Fruit fly (Drosophila melanogaster) whole organism, embryonic: ENCODE data around the gene mwh.

ENCODE experiments used
- Awh ChIP-seq: fragments of 200-800 bp; sonication (Bioruptor generic); IDR thresholded peaks from 2 replicates; pipeline ENCODE4, ENCODE4 v1.3.6; 2022; ENCODE audit warnings: missing biosample characterization, missing genetic modification characterization
- B-H2 ChIP-seq: fragments of 200-800 bp; sonication (Bioruptor generic); optimal IDR thresholded peaks from 2 replicates; lab custom pipeline; 2018; ENCODE audit warnings: missing biosample characterization, mild to moderate bottlenecking, missing genetic modification characterization
- CG10147 ChIP-seq: fragments of 200-800 bp; sonication (Bioruptor generic); optimal IDR thresholded peaks from 2 replicates; lab custom pipeline; 2019; ENCODE audit warnings: missing biosample characterization, mild to moderate bottlenecking, missing genetic modification characterization, moderate library complexity
- CG10321 ChIP-seq: fragments of 200-800 bp; sonication (Bioruptor generic); IDR thresholded peaks from 2 replicates; pipeline ENCODE4 v1.3.6; 2022; ENCODE audit warnings: missing biosample characterization, missing genetic modification characterization
- CG10462 ChIP-seq: fragments of 200-800 bp; sonication (Bioruptor generic); optimal IDR thresholded peaks from 2 replicates; lab custom pipeline; 2016; ENCODE audit warnings: missing biosample characterization, missing genetic modification characterization
- CG11504 ChIP-seq: fragments of 200-800 bp; sonication (Bioruptor generic); optimal IDR thresholded peaks from 3 replicates; lab custom pipeline; 2019; ENCODE audit warnings: missing biosample characterization, mild to moderate bottlenecking, missing genetic modification characterization, moderate library complexity
- CG13287 ChIP-seq: fragments of 200-800 bp; sonication (Bioruptor generic); IDR thresholded peaks from 2 replicates; pipeline ENCODE4 v1.3.6; 2022; ENCODE audit warnings: missing biosample characterization, missing genetic modification characterization; ENCODE audit not compliant: partially characterized antibody
- CG13624 ChIP-seq: fragments of 200-800 bp; sonication (Bioruptor generic); optimal IDR thresholded peaks from 2 replicates; lab custom pipeline; 2016; ENCODE audit warnings: missing biosample characterization, missing genetic modification characterization
- CG15479 ChIP-seq: fragments of 200-800 bp; sonication (Bioruptor generic); optimal IDR thresholded peaks from 3 replicates; lab custom pipeline; 2019; ENCODE audit warnings: missing biosample characterization, mild to moderate bottlenecking, missing genetic modification characterization, moderate library complexity
- CG16863 ChIP-seq: fragments of 200-800 bp; sonication (Bioruptor generic); optimal IDR thresholded peaks from 3 replicates; lab custom pipeline; 2016; ENCODE audit warnings: missing biosample characterization, missing genetic modification characterization
- CG17328 ChIP-seq: fragments of 200-800 bp; sonication (Bioruptor generic); IDR thresholded peaks from 2 replicates; pipeline ENCODE4 v1.3.6; 2022; ENCODE audit warnings: missing biosample characterization, missing genetic modification characterization
- CG17385 ChIP-seq: fragments of 200-800 bp; sonication (Bioruptor generic); optimal IDR thresholded peaks from 3 replicates; lab custom pipeline; 2018; ENCODE audit warnings: missing biosample characterization, mild to moderate bottlenecking, missing genetic modification characterization
- CG2678 ChIP-seq: fragments of 200-800 bp; sonication (Bioruptor generic); optimal IDR thresholded peaks from 3 replicates; lab custom pipeline; 2019; ENCODE audit warnings: missing biosample characterization, mild to moderate bottlenecking, missing genetic modification characterization, moderate library complexity
- CG2712 ChIP-seq: fragments of 200-800 bp; optimal IDR thresholded peaks from 3 replicates; lab custom pipeline; 2019; ENCODE audit warnings: missing biosample characterization, mild to moderate bottlenecking, missing genetic modification characterization, moderate library complexity
- CG3065 ChIP-seq: fragments of 200-800 bp; sonication (Bioruptor generic); optimal IDR thresholded peaks from 2 replicates; lab custom pipeline; 2016; ENCODE audit warnings: missing biosample characterization, missing genetic modification characterization
- CG3163 ChIP-seq: fragments of 200-800 bp; sonication (Bioruptor generic); optimal IDR thresholded peaks from 3 replicates; lab custom pipeline; 2016; ENCODE audit warnings: missing biosample characterization, missing genetic modification characterization
- CG33557 ChIP-seq: fragments of 200-800 bp; sonication (Bioruptor generic); optimal IDR thresholded peaks from 2 replicates; lab custom pipeline; 2019; ENCODE audit warnings: missing biosample characterization, mild to moderate bottlenecking, missing genetic modification characterization, moderate library complexity
- CG34422 ChIP-seq: fragments of 200-800 bp; sonication (Bioruptor generic); IDR thresholded peaks from 3 replicates; pipeline ENCODE4 v1.3.6; 2022; ENCODE audit warnings: missing biosample characterization, missing genetic modification characterization
- CG6791 ChIP-seq: fragments of 200-800 bp; sonication (Bioruptor generic); IDR thresholded peaks from 3 replicates; pipeline ENCODE4 v1.3.6; 2022; ENCODE audit warnings: missing biosample characterization, missing genetic modification characterization; ENCODE audit not compliant: partially characterized antibody
- CG7357 ChIP-seq: fragments of 200-800 bp; sonication (Bioruptor generic); IDR thresholded peaks from 3 replicates; pipeline ENCODE4 v1.3.6; 2022; ENCODE audit warnings: missing biosample characterization, missing genetic modification characterization
- CG8478 ChIP-seq: fragments of >200 bp; optimal IDR thresholded peaks from 2 replicates; lab custom pipeline; 2018
- CG9215 ChIP-seq: fragments of 200-800 bp; sonication (Bioruptor generic); IDR thresholded peaks from 2 replicates; pipeline ENCODE4 v1.3.6; 2022; ENCODE audit warnings: missing biosample characterization, missing genetic modification characterization
- Camta ChIP-seq: fragments of 200-800 bp; sonication (Bioruptor generic); optimal IDR thresholded peaks from 2 replicates; lab custom pipeline; 2016; ENCODE audit warnings: missing biosample characterization, missing genetic modification characterization
- D19B ChIP-seq: fragments of 200-800 bp; sonication (Bioruptor generic); optimal IDR thresholded peaks from 2 replicates; lab custom pipeline; 2017; ENCODE audit warnings: missing biosample characterization, mild to moderate bottlenecking, missing genetic modification characterization
- Deaf1 ChIP-seq: fragments of 200-800 bp; optimal IDR thresholded peaks from 3 replicates; lab custom pipeline; 2019; ENCODE audit warnings: missing biosample characterization, mild to moderate bottlenecking, missing genetic modification characterization, moderate library complexity
- H2.0 ChIP-seq: fragments of 200-800 bp; sonication (Bioruptor generic); IDR thresholded peaks from 2 replicates; pipeline ENCODE4 v1.3.6; 2022; ENCODE audit warnings: missing biosample characterization, missing genetic modification characterization
- Jarid2 ChIP-seq: fragments of 200-800 bp; sonication (Bioruptor generic); optimal IDR thresholded peaks from 3 replicates; lab custom pipeline; 2017; ENCODE audit warnings: mild to moderate bottlenecking, missing biosample characterization, missing genetic modification reagents, missing genetic modification characterization
- Med ChIP-seq: fragments of 200-800 bp; sonication (Bioruptor generic); peaks from one replicate; lab custom pipeline; 2016; ENCODE audit warnings: missing biosample characterization, missing genetic modification characterization, mild to moderate bottlenecking, inconsistent platforms, moderate library complexity
- NC2β ChIP-seq: fragments of 200-800 bp; sonication (Bioruptor generic); optimal IDR thresholded peaks from 2 replicates; lab custom pipeline; 2016; ENCODE audit warnings: missing biosample characterization, missing genetic modification characterization
- Neu2 ChIP-seq: fragments of 200-800 bp; sonication (Bioruptor generic); optimal IDR thresholded peaks from 3 replicates; lab custom pipeline; 2016; ENCODE audit warnings: missing biosample characterization, missing genetic modification characterization, borderline replicate concordance
- Nf-YC ChIP-seq: fragments of 200-800 bp; optimal IDR thresholded peaks from 3 replicates; lab custom pipeline; 2019; ENCODE audit warnings: missing biosample characterization, mild to moderate bottlenecking, missing genetic modification characterization, moderate library complexity
- amos ChIP-seq: fragments of 200-800 bp; sonication (Bioruptor generic); IDR thresholded peaks from 2 replicates; pipeline ENCODE4 v1.3.6; 2022; ENCODE audit warnings: missing biosample characterization, missing genetic modification characterization; ENCODE audit not compliant: partially characterized antibody
- bbx ChIP-seq: fragments of 200-800 bp; sonication (Bioruptor generic); IDR thresholded peaks from 2 replicates; pipeline ENCODE4 v1.3.6; 2022; ENCODE audit warnings: missing biosample characterization, missing genetic modification characterization; ENCODE audit not compliant: partially characterized antibody
- cg ChIP-seq: fragments of 200-800 bp; sonication (Bioruptor generic); optimal IDR thresholded peaks from 3 replicates; lab custom pipeline; 2019; ENCODE audit warnings: missing biosample characterization, mild to moderate bottlenecking, missing genetic modification characterization, moderate library complexity
- crp ChIP-seq, 2 experiments: fragments of 200-800 bp; sonication (Bioruptor generic); optimal IDR thresholded peaks; 2 replicates in 1 of 2; 3 replicates in 1 of 2; lab custom pipeline; 2017; ENCODE audit warnings: missing biosample characterization in 2 of 2, missing genetic modification characterization in 2 of 2, mild to moderate bottlenecking in 1 of 2, moderate library complexity in 1 of 2
- dimm ChIP-seq: fragments of 200-800 bp; sonication (Bioruptor generic); IDR thresholded peaks from 2 replicates; pipeline ENCODE4 v1.3.6; 2022; ENCODE audit warnings: missing biosample characterization, missing genetic modification characterization
- gcm2 ChIP-seq: fragments of 200-800 bp; sonication (Bioruptor generic); optimal IDR thresholded peaks from 2 replicates; lab custom pipeline; 2016; ENCODE audit warnings: missing biosample characterization, missing genetic modification characterization
- grn ChIP-seq: fragments of 200-800 bp; sonication (Bioruptor generic); optimal IDR thresholded peaks from 3 replicates; lab custom pipeline; 2017; ENCODE audit warnings: missing biosample characterization, missing genetic modification characterization
- her ChIP-seq: fragments of 200-800 bp; sonication (Bioruptor generic); optimal IDR thresholded peaks from 2 replicates; lab custom pipeline; 2016; ENCODE audit warnings: missing biosample characterization, missing genetic modification characterization
- lilli ChIP-seq: fragments of 200-800 bp; sonication (Bioruptor generic); optimal IDR thresholded peaks from 3 replicates; lab custom pipeline; 2016; ENCODE audit warnings: missing biosample characterization, missing genetic modification characterization
- nom ChIP-seq: fragments of 200-800 bp; sonication (Bioruptor generic); optimal IDR thresholded peaks from 2 replicates; lab custom pipeline; 2017; ENCODE audit warnings: missing biosample characterization, missing genetic modification characterization, mild to moderate bottlenecking, moderate library complexity, missing genetic modification reagents
- oc ChIP-seq: fragments of 200-800 bp; sonication (Bioruptor generic); optimal IDR thresholded peaks from 2 replicates; lab custom pipeline; 2018; ENCODE audit warnings: missing biosample characterization, mild to moderate bottlenecking, missing genetic modification characterization, moderate library complexity
- peb ChIP-seq: fragments of 200-800 bp; sonication (Bioruptor generic); IDR thresholded peaks from 2 replicates; pipeline ENCODE4 v1.3.6; 2022; ENCODE audit warnings: missing biosample characterization, missing genetic modification characterization
- psq ChIP-seq: fragments of 200-800 bp; sonication (Bioruptor generic); optimal IDR thresholded peaks from 2 replicates; lab custom pipeline; 2017; ENCODE audit warnings: missing biosample characterization, missing genetic modification characterization
- rib ChIP-seq: fragments of 200-800 bp; sonication (Bioruptor generic); IDR thresholded peaks from 2 replicates; pipeline ENCODE4 v1.3.6; 2022; ENCODE audit warnings: missing biosample characterization, missing genetic modification characterization
- scrt ChIP-seq: fragments of 200-800 bp; sonication (Bioruptor generic); optimal IDR thresholded peaks from 2 replicates; lab custom pipeline; 2018; ENCODE audit warnings: missing biosample characterization, mild to moderate bottlenecking, missing genetic modification characterization, moderate library complexity
- sd ChIP-seq: fragments of 200-800 bp; sonication (Bioruptor generic); optimal IDR thresholded peaks from 3 replicates; lab custom pipeline; 2018; ENCODE audit warnings: missing biosample characterization, mild to moderate bottlenecking, missing genetic modification characterization, moderate library complexity
- tap ChIP-seq: fragments of 200-800 bp; optimal IDR thresholded peaks from 3 replicates; lab custom pipeline; 2019; ENCODE audit warnings: missing biosample characterization, mild to moderate bottlenecking, missing genetic modification characterization, moderate library complexity
- twi ChIP-seq: fragments of 200-800 bp; optimal IDR thresholded peaks from 2 replicates; lab custom pipeline; 2019; ENCODE audit warnings: missing biosample characterization, mild to moderate bottlenecking, missing genetic modification characterization, moderate library complexity
- vvl ChIP-seq: fragments of 200-800 bp; sonication (Bioruptor generic); IDR thresholded peaks from 2 replicates; pipeline ENCODE4 v1.3.6; 2022; ENCODE audit warnings: missing biosample characterization, missing genetic modification characterization
- yki ChIP-seq: fragments of >200 bp; optimal IDR thresholded peaks from 3 replicates; lab custom pipeline; 2018

mwh gene

DNA sequence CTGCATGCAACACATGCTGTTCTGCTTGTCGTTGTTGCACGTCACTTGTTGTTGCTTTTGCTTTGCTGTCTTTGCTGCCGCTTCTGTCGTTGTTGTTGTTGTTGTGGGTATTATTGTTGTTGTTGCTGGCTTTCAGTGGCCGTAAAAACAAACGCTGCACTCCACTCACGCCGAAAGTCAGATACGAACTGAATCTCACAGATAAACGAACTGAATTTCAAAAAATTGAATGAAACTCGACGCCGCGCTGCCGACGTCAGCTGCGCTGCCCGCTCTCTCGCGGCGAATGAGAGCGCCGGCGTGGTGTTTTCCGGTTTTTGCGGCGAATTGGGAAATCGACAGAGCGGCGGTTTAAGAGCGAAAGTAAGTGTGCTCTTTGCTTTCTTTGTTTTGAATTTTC is 23.5 kb upstream of the mwh start, which contains the start of gene bab2 (continued):
- TF ChIP-seq Med (GFP tag; lab: Kevin White, UChicago), result peak; percentile 90
- no peak for TF ChIP-seq dimm (GFP tag; lab: Robert Waterston, UW)
- TF ChIP-seq CG13624 (GFP tag; lab: Kevin White, UChicago), result peak; percentile 9
- no peak for TF ChIP-seq CG7357 (GFP tag; lab: Robert Waterston, UW)
- TF ChIP-seq peb, result no peak
- TF ChIP-seq CG34422 (GFP tag; lab: Robert Waterston, UW), result peak; percentile 37; the same call in 1 of the 3 replicates
- TF ChIP-seq D19B (GFP tag; lab: Kevin White, UChicago), result no peak
- TF ChIP-seq CG17385 (GFP tag; lab: Kevin White, UChicago), result peak; percentile 41
- TF ChIP-seq her (GFP tag; lab: Kevin White, UChicago), result peak; percentile 29
- no peak for TF ChIP-seq Camta
- TF ChIP-seq CG11504 (tag; lab: Kevin White, UChicago), result peak; percentile 36
- TF ChIP-seq Jarid2 (GFP tag; lab: Kevin White, UChicago), result peak; percentile 100
- TF ChIP-seq amos, result peak; percentile 43; the same call in 1 of the 2 replicates
- TF ChIP-seq grn (GFP tag; lab: Kevin White, UChicago), result peak; percentile 43
- TF ChIP-seq CG10321 (GFP tag; lab: Robert Waterston, UW), result 0 out of 2 replicates have a peak, but pooled peaks have one; percentile 30
- TF ChIP-seq CG10147 (GFP tag; lab: Kevin White, UChicago), result peak; percentile 4
- no peak for TF ChIP-seq CG9215 (GFP tag; lab: Robert Waterston, UW)
- TF ChIP-seq CG33557 (GFP tag; lab: Kevin White, UChicago), result peak; percentile 47
- 0 out of 2 replicates have a peak, but pooled peaks have one; percentile 8 for TF ChIP-seq H2.0 (GFP tag; lab: Robert Waterston, UW)
- TF ChIP-seq NC2β, result peak; percentile 25
- peak; percentile 47 for TF ChIP-seq sd
- peak; percentile 15 for TF ChIP-seq scrt (GFP tag; lab: Kevin White, UChicago)
- TF ChIP-seq CG17328 (GFP tag; lab: Robert Waterston, UW), result peak; percentile 31; the same call in 1 of the 2 replicates
- TF ChIP-seq Deaf1 (tag; lab: Kevin White, UChicago), result peak; percentile 93
- peak; percentile 77 for TF ChIP-seq bbx
- no peak for TF ChIP-seq CG2678
- no peak for TF ChIP-seq CG10462 (GFP tag; lab: Kevin White, UChicago)
- TF ChIP-seq vvl (GFP tag; lab: Robert Waterston, UW), result peak; percentile 67
- TF ChIP-seq yki (lab: Kevin White, UChicago), result peak; percentile 54
- peak; percentile 63 for TF ChIP-seq oc (tag; lab: Kevin White, UChicago)
- peak; percentile 80 for TF ChIP-seq twi (tag; lab: Kevin White, UChicago)

dm6 chr3L:1178115-1178583 is 22.4 kb upstream of the mwh start:
- TF ChIP-seq CG3163 (GFP tag; lab: Kevin White, UChicago), result peak; percentile 96
- TF ChIP-seq CG13287 (GFP tag; lab: Robert Waterston, UW), result peak; percentile 47; the same call in 1 of the 2 replicates
- peak; percentile 20 for TF ChIP-seq psq (GFP tag; lab: Kevin White, UChicago)
- TF ChIP-seq CG6791, result 0 out of 3 replicates have a peak, but pooled peaks have one; percentile 31
- peak; percentile 40; the same call in 1 of the 2 replicates for TF ChIP-seq rib (GFP tag; lab: Robert Waterston, UW)
- no peak for TF ChIP-seq Awh (GFP tag; lab: Robert Waterston, UW)
- peak; percentile 88 for TF ChIP-seq CG8478
- peak; percentile 86 for TF ChIP-seq CG3065 (GFP tag; lab: Kevin White, UChicago)
- no peak for TF ChIP-seq gcm2 (GFP tag; lab: Kevin White, UChicago)
- peak; percentile 5 for TF ChIP-seq CG2712
- no peak for TF ChIP-seq lilli (GFP tag; lab: Kevin White, UChicago)
- peak; percentile 97 for TF ChIP-seq Deaf1 (tag; lab: Kevin White, UChicago)
- TF ChIP-seq crp (GFP tag; optimal IDR thresholded peaks at IDR 0.05; lab: Kevin White, UChicago), result no peak
- no peak for TF ChIP-seq Neu2 (GFP tag; lab: Kevin White, UChicago)
- no peak for TF ChIP-seq CG15479 (GFP tag; lab: Kevin White, UChicago)
- TF ChIP-seq tap, result no peak
- TF ChIP-seq CG16863 (GFP tag; lab: Kevin White, UChicago), result no peak
- peak; percentile 62 for TF ChIP-seq nom (GFP tag; lab: Kevin White, UChicago)
- no peak for TF ChIP-seq B-H2 (GFP tag; lab: Kevin White, UChicago)
- peak; percentile 88 for TF ChIP-seq cg (GFP tag; lab: Kevin White, UChicago)
- peak; percentile 96 for TF ChIP-seq CG10321 (GFP tag; lab: Robert Waterston, UW)
- TF ChIP-seq Nf-YC (tag; lab: Kevin White, UChicago), result peak; percentile 97
- TF ChIP-seq Med (GFP tag; lab: Kevin White, UChicago), result peak; percentile 13
